Worm (Caenorhabditis elegans): Measurements from ENCODE around the gene Y116A8A.6.
"Not testable (repeated sequence)": the region's sequence is repeated elsewhere in the genome, so short reads cannot be mapped to it uniquely, and the experiment has no call there.

ce11 chrIV:16842873-16843272 lies 14.3 kb upstream of the Y116A8A.6 start, which contains the start of gene Y116A8A.150:
- TF ChIP-seq zag-1 (tag; optimal IDR thresholded peaks at IDR 0.05); pha-4 (tag; optimal IDR thresholded peaks at IDR 0.05); nhr-28 (tag; optimal IDR thresholded peaks at IDR 0.05); R02D3.7 (tag; optimal IDR thresholded peaks at IDR 0.05); unc-39 (tag; optimal IDR thresholded peaks at IDR 0.05); lin-39 (tag; optimal IDR thresholded peaks at IDR 0.05); unc-62 (GFP tag; optimal IDR thresholded peaks at IDR 0.05); ama-1 (optimal IDR thresholded peaks at IDR 0.05); nhr-76 (tag; optimal IDR thresholded peaks at IDR 0.05); nhr-237 (tag; optimal IDR thresholded peaks at IDR 0.05); lin-15B (tag; optimal IDR thresholded peaks at IDR 0.05): not testable (repeated sequence)
